Fruit fly (Drosophila melanogaster) whole organism, embryonic: ENCODE data around the gene ftz.

Experiments
- Ada2b ChIP-seq: fragments of 200-800 bp; sonication (Bioruptor generic); IDR thresholded peaks from 2 replicates; pipeline ENCODE4 v1.3.6; 2022; ENCODE audit warnings: missing biosample characterization, missing genetic modification characterization
- Asciz ChIP-seq: fragments of 200-800 bp; sonication (Bioruptor generic); optimal IDR thresholded peaks from 2 replicates; lab custom pipeline; 2017; ENCODE audit warnings: missing biosample characterization, mild to moderate bottlenecking, missing genetic modification characterization, missing genetic modification reagents
- CG13123 ChIP-seq: fragments of 200-800 bp; sonication (Bioruptor generic); optimal IDR thresholded peaks from 2 replicates; lab custom pipeline; 2016; ENCODE audit warnings: missing biosample characterization, missing genetic modification characterization
- CG14441 ChIP-seq: fragments of 200-800 bp; sonication (Bioruptor generic); IDR thresholded peaks from 2 replicates; pipeline ENCODE4 v1.3.6; 2022; ENCODE audit warnings: missing biosample characterization, missing genetic modification characterization
- CG15269 ChIP-seq: fragments of 200-800 bp; sonication (Bioruptor generic); optimal IDR thresholded peaks from 2 replicates; lab custom pipeline; 2018; ENCODE audit warnings: missing biosample characterization, mild to moderate bottlenecking, missing genetic modification characterization, moderate library complexity
- CG17385 ChIP-seq: fragments of 200-800 bp; sonication (Bioruptor generic); optimal IDR thresholded peaks from 3 replicates; lab custom pipeline; 2018; ENCODE audit warnings: missing biosample characterization, mild to moderate bottlenecking, missing genetic modification characterization
- CG17802 ChIP-seq: fragments of 200-800 bp; sonication (Bioruptor generic); optimal IDR thresholded peaks from 2 replicates; lab custom pipeline; 2018; ENCODE audit warnings: missing biosample characterization, mild to moderate bottlenecking, missing genetic modification characterization, moderate library complexity
- CG2129 ChIP-seq: fragments of 200-800 bp; sonication (Bioruptor generic); IDR thresholded peaks from 2 replicates; pipeline ENCODE4 v1.3.6; 2022; ENCODE audit warnings: missing biosample characterization, missing genetic modification characterization; ENCODE audit not compliant: partially characterized antibody
- CG2712 ChIP-seq: fragments of 200-800 bp; optimal IDR thresholded peaks from 3 replicates; lab custom pipeline; 2019; ENCODE audit warnings: missing biosample characterization, mild to moderate bottlenecking, missing genetic modification characterization, moderate library complexity
- CG3407 ChIP-seq: fragments of 200-800 bp; sonication (Bioruptor generic); optimal IDR thresholded peaks from 2 replicates; lab custom pipeline; 2018; ENCODE audit warnings: missing biosample characterization, mild to moderate bottlenecking, missing genetic modification characterization
- CG4360 ChIP-seq: fragments of 200-800 bp; sonication (Bioruptor generic); IDR thresholded peaks from 2 replicates; pipeline ENCODE4 v1.3.6; 2022; ENCODE audit warnings: missing biosample characterization, missing genetic modification characterization
- CG4707 ChIP-seq: fragments of 200-800 bp; sonication (Bioruptor generic); optimal IDR thresholded peaks from 2 replicates; lab custom pipeline; 2018; ENCODE audit warnings: missing biosample characterization, mild to moderate bottlenecking, missing genetic modification characterization, moderate library complexity
- CG5245 ChIP-seq: fragments of 200-800 bp; sonication (Bioruptor generic); optimal IDR thresholded peaks from 3 replicates; lab custom pipeline; 2016; ENCODE audit warnings: missing biosample characterization, missing genetic modification characterization
- CG5953 ChIP-seq: fragments of 200-800 bp; sonication (Bioruptor generic); IDR thresholded peaks from 2 replicates; pipeline ENCODE4 v1.3.6; 2022; ENCODE audit warnings: missing biosample characterization, missing genetic modification characterization
- CG8924 ChIP-seq: fragments of 200-800 bp; optimal IDR thresholded peaks from 3 replicates; lab custom pipeline; 2019; ENCODE audit warnings: missing biosample characterization, mild to moderate bottlenecking, missing genetic modification characterization, moderate library complexity
- CG9437 ChIP-seq: fragments of 200-800 bp; sonication (Bioruptor generic); optimal IDR thresholded peaks from 2 replicates; lab custom pipeline; 2018; ENCODE audit warnings: missing biosample characterization, mild to moderate bottlenecking, missing genetic modification characterization
- Dad ChIP-seq: fragments of 200-800 bp; sonication (Bioruptor generic); optimal IDR thresholded peaks from 3 replicates; lab custom pipeline; 2016; ENCODE audit warnings: missing biosample characterization, missing genetic modification characterization
- E2f1 ChIP-seq: fragments of 200-800 bp; sonication (Bioruptor generic); IDR thresholded peaks from 2 replicates; pipeline ENCODE4 v1.3.6; 2022; ENCODE audit warnings: missing biosample characterization, missing genetic modification characterization
- H2.0 ChIP-seq: fragments of 200-800 bp; sonication (Bioruptor generic); IDR thresholded peaks from 2 replicates; pipeline ENCODE4 v1.3.6; 2022; ENCODE audit warnings: missing biosample characterization, missing genetic modification characterization
- HHEX ChIP-seq: fragments of 200-800 bp; sonication (Bioruptor generic); optimal IDR thresholded peaks from 3 replicates; lab custom pipeline; 2017; ENCODE audit warnings: missing biosample characterization, mild to moderate bottlenecking, missing genetic modification characterization, missing genetic modification reagents
- HmgD ChIP-seq: fragments of 200-800 bp; sonication (Bioruptor generic); optimal IDR thresholded peaks from 3 replicates; lab custom pipeline; 2016; ENCODE audit warnings: missing biosample characterization, missing genetic modification characterization
- HmgZ ChIP-seq: fragments of 200-800 bp; sonication (Bioruptor generic); optimal IDR thresholded peaks from 2 replicates; lab custom pipeline; 2018; ENCODE audit warnings: missing biosample characterization, mild to moderate bottlenecking, missing genetic modification characterization
- Lim3 ChIP-seq: fragments of 200-800 bp; sonication (Bioruptor generic); IDR thresholded peaks from 2 replicates; pipeline ENCODE4 v1.3.6; 2022; ENCODE audit warnings: missing biosample characterization, missing genetic modification characterization
- Lpt ChIP-seq: fragments of >200 bp; optimal IDR thresholded peaks from 2 replicates; lab custom pipeline; 2018; ENCODE audit warnings: missing biosample characterization, missing genetic modification characterization
- NC2β ChIP-seq: fragments of 200-800 bp; sonication (Bioruptor generic); optimal IDR thresholded peaks from 2 replicates; lab custom pipeline; 2016; ENCODE audit warnings: missing biosample characterization, missing genetic modification characterization
- Usf ChIP-seq: fragments of 200-800 bp; sonication (Bioruptor generic); optimal IDR thresholded peaks from 2 replicates; lab custom pipeline; 2017; ENCODE audit warnings: missing genotype, missing biosample characterization, missing genetic modification characterization
- Xrp1 ChIP-seq: fragments of 200-800 bp; sonication (Bioruptor generic); IDR thresholded peaks from 2 replicates; pipeline ENCODE4 v1.3.6; 2022; ENCODE audit warnings: missing biosample characterization, missing genetic modification characterization
- az2 ChIP-seq: fragments of 200-800 bp; sonication (Bioruptor generic); optimal IDR thresholded peaks from 3 replicates; lab custom pipeline; 2016; ENCODE audit warnings: missing biosample characterization, missing genetic modification characterization
- chm ChIP-seq: fragments of 200-800 bp; sonication (Bioruptor generic); IDR thresholded peaks from 2 replicates; pipeline ENCODE4 v1.3.6; 2022; ENCODE audit warnings: missing biosample characterization, missing genetic modification characterization
- da ChIP-seq: fragments of 200-800 bp; sonication (Bioruptor generic); optimal IDR thresholded peaks from 2 replicates; lab custom pipeline; 2016; ENCODE audit warnings: missing biosample characterization, missing genetic modification characterization
- danr ChIP-seq: fragments of 200-800 bp; sonication (Bioruptor generic); IDR thresholded peaks from 2 replicates; pipeline ENCODE4 v1.3.6; 2022; ENCODE audit warnings: missing biosample characterization, missing genetic modification characterization
- fd96Cb ChIP-seq: fragments of 200-800 bp; sonication (Bioruptor generic); optimal IDR thresholded peaks from 2 replicates; lab custom pipeline; 2018; ENCODE audit warnings: missing biosample characterization, mild to moderate bottlenecking, missing genetic modification characterization, moderate library complexity
- jumu ChIP-seq: fragments of 200-800 bp; sonication (Bioruptor generic); optimal IDR thresholded peaks from 3 replicates; lab custom pipeline; 2016; ENCODE audit warnings: missing biosample characterization, missing genetic modification characterization
- ken ChIP-seq: fragments of 200-800 bp; sonication (Bioruptor generic); IDR thresholded peaks from 3 replicates; pipeline ENCODE4 v1.3.6; 2022; ENCODE audit warnings: missing biosample characterization, missing genetic modification characterization
- lilli ChIP-seq: fragments of 200-800 bp; sonication (Bioruptor generic); optimal IDR thresholded peaks from 3 replicates; lab custom pipeline; 2016; ENCODE audit warnings: missing biosample characterization, missing genetic modification characterization
- nmo ChIP-seq: fragments of 200-800 bp; sonication (Bioruptor generic); optimal IDR thresholded peaks from 2 replicates; lab custom pipeline; 2018; ENCODE audit warnings: missing biosample characterization, mild to moderate bottlenecking, missing genetic modification characterization, moderate library complexity
- nom ChIP-seq: fragments of 200-800 bp; sonication (Bioruptor generic); optimal IDR thresholded peaks from 2 replicates; lab custom pipeline; 2017; ENCODE audit warnings: missing biosample characterization, missing genetic modification characterization, mild to moderate bottlenecking, moderate library complexity, missing genetic modification reagents
- p53 ChIP-seq: fragments of 200-800 bp; sonication (Bioruptor generic); optimal IDR thresholded peaks from 2 replicates; lab custom pipeline; 2016; ENCODE audit warnings: missing biosample characterization, missing genetic modification characterization
- prd ChIP-seq, 3 experiments: fragments of >200 bp in 2 of 3; fragments of 200-800 bp in 1 of 3; sonication (Bioruptor generic) in 1 of 3; optimal IDR thresholded peaks in 2 of 3; IDR thresholded peaks in 1 of 3; 2 replicates in 2 of 3; 3 replicates in 1 of 3; pipeline versions ENCODE4 v1.3.6 to Lab custom; 2017 to 2022; ENCODE audit warnings: missing biosample characterization in 1 of 3, missing genetic modification characterization in 1 of 3
- psq ChIP-seq: fragments of 200-800 bp; sonication (Bioruptor generic); optimal IDR thresholded peaks from 2 replicates; lab custom pipeline; 2017; ENCODE audit warnings: missing biosample characterization, missing genetic modification characterization
- run ChIP-seq: fragments of 200-800 bp; sonication (Bioruptor generic); optimal IDR thresholded peaks from 3 replicates; lab custom pipeline; 2018; ENCODE audit warnings: missing biosample characterization, mild to moderate bottlenecking, missing genetic modification characterization
- sc ChIP-seq, 3 experiments: fragments of >200 bp in 2 of 3; fragments of 200-800 bp in 1 of 3; sonication (Bioruptor generic) in 1 of 3; optimal IDR thresholded peaks; 2 replicates in 2 of 3; 3 replicates in 1 of 3; lab custom pipeline; 2017; ENCODE audit warnings: mild to moderate bottlenecking in 1 of 3, missing biosample characterization in 1 of 3, missing genetic modification characterization in 1 of 3, missing genetic modification reagents in 1 of 3
- sens ChIP-seq: fragments of 200-800 bp; sonication (Bioruptor generic); peaks from one replicate; lab custom pipeline; 2016; ENCODE audit warnings: missing biosample characterization, missing genetic modification characterization
- sens-2 ChIP-seq: fragments of 200-800 bp; sonication (Bioruptor generic); IDR thresholded peaks from 2 replicates; pipeline ENCODE4 v1.3.6; 2022; ENCODE audit warnings: missing biosample characterization, missing genetic modification characterization
- sim ChIP-seq: fragments of 200-800 bp; sonication (Bioruptor generic); IDR thresholded peaks from 2 replicates; pipeline ENCODE4 v1.3.6; 2022; ENCODE audit warnings: missing biosample characterization, missing genetic modification characterization
- tll ChIP-seq, 2 experiments: fragments of 200-800 bp in 1 of 2; fragments of >200 bp in 1 of 2; sonication (Bioruptor generic) in 1 of 2; optimal IDR thresholded peaks; 2 replicates each; lab custom pipeline; 2017 to 2019; ENCODE audit warnings: missing biosample characterization in 2 of 2, missing genetic modification characterization in 2 of 2, mild to moderate bottlenecking in 1 of 2, moderate library complexity in 1 of 2
- vfl ChIP-seq: fragments of 200-800 bp; sonication (Bioruptor generic); optimal IDR thresholded peaks from 2 replicates; lab custom pipeline; 2016; ENCODE audit warnings: missing biosample characterization, missing genetic modification characterization
- z ChIP-seq: fragments of 200-800 bp; sonication (Bioruptor generic); IDR thresholded peaks from 3 replicates; pipeline ENCODE4 v1.3.6; 2022; ENCODE audit warnings: missing biosample characterization, missing genetic modification characterization

ftz gene

DNA sequence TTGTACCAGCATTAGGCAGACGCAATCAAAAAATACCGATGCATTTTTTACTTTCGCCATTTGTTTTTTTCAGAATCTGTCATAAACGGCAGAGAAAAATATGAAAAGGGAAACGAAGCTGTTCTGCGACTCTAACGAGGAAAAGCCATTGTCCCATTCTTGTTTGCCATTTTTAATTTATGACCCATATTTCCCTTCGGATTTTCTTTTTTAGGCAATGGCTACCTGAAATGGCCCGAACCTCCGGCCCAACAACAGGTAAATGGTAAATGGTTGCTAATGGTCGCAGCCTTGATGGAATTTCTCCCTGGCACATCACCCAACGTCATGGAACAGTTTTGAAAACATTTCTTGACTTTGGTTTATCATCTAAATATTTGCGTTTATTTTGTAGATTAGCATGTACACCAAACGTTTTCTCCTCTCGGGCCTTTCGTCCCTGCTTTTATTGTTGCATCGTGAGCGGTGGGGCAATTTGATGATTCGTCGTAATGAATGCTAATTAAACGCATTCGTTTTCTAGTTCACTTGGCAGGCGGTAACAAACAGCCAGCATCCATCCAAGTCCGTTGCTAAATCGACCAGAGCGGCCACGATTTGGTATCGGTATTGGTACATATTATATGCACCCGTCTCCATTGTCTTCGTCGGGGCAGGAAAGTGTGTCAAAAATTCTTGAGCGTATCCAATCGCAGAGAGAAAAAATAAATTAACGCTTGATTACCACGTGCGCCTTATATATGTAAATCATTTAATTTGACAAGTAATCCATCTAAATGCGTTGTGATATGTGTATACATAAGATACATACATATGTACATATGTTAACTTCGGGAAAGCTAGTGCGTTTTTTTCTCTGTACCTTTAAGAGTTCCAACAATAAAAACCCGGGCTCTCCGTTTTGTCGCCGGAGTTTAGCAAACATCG, 45.9 kb upstream of the ftz start (continued):
- TF ChIP-seq Ada2b (peak; percentile 61; the same call in 1 of the 2 replicates), CG4360 (GFP tag; lab: Robert Waterston, UW) (no peak), Usf (GFP tag; lab: Kevin White, UChicago) (no peak), CG5245 (GFP tag; lab: Kevin White, UChicago) (no peak), lilli (GFP tag; lab: Kevin White, UChicago) (peak; percentile 60), danr (GFP tag; lab: Robert Waterston, UW) (0 out of 2 replicates have a peak, but pooled peaks have one; percentile 50), chm (GFP tag; lab: Robert Waterston, UW) (peak; percentile 69; the same call in 1 of the 2 replicates), prd (optimal IDR thresholded peaks at IDR 0.05; lab: Kevin White, UChicago) (no peak), prd (GFP tag; IDR thresholded peaks at IDR 0.05; lab: Robert Waterston, UW) (peak; percentile 82), psq (GFP tag; lab: Kevin White, UChicago) (peak; percentile 6), CG13123 (no peak), Dad (GFP tag; lab: Kevin White, UChicago) (peak; percentile 30), CG3407 (peak; percentile 24), CG17385 (GFP tag; lab: Kevin White, UChicago) (peak; percentile 48), p53 (GFP tag; lab: Kevin White, UChicago) (no peak), CG15269 (tag; lab: Kevin White, UChicago) (peak; percentile 57), CG2129 (GFP tag; lab: Robert Waterston, UW) (no peak), ken (GFP tag; lab: Robert Waterston, UW) (peak; percentile 72; the same call in 2 of the 3 replicates), da (GFP tag; lab: Kevin White, UChicago) (no peak), HHEX (peak; percentile 45), z (no peak), run (peak; percentile 24), jumu (peak; percentile 10), CG8924 (tag; lab: Kevin White, UChicago) (peak; percentile 63), E2f1 (GFP tag; lab: Robert Waterston, UW) (peak; percentile 53; the same call in 1 of the 2 replicates), NC2β (peak; percentile 30), fd96Cb (tag; lab: Kevin White, UChicago) (peak; percentile 64), Lim3 (no peak), CG9437 (GFP tag; lab: Kevin White, UChicago) (peak; percentile 52), CG14441 (GFP tag; lab: Robert Waterston, UW) (peak; percentile 68), tll (GFP tag; optimal IDR thresholded peaks at IDR 0.05; lab: Kevin White, UChicago) (peak in 1 of 2 experiments; percentile 91), vfl (no peak), sim (0 out of 2 replicates have a peak, but pooled peaks have one; percentile 24), H2.0 (GFP tag; lab: Robert Waterston, UW) (peak; percentile 57), nmo (GFP tag; lab: Kevin White, UChicago) (peak; percentile 56), Asciz (GFP tag; lab: Kevin White, UChicago) (no peak), CG5953 (GFP tag; lab: Robert Waterston, UW) (peak; percentile 67), sc (optimal IDR thresholded peaks at IDR 0.05; lab: Kevin White, UChicago) (no peak), sc (GFP tag; optimal IDR thresholded peaks at IDR 0.05; lab: Kevin White, UChicago) (peak; percentile 41), HmgZ (tag; lab: Kevin White, UChicago) (peak; percentile 6), az2 (GFP tag; lab: Kevin White, UChicago) (peak; percentile 28), sens-2 (GFP tag; lab: Robert Waterston, UW) (peak; percentile 47; the same call in 1 of the 2 replicates), nom (no peak), HmgD (no peak), sens (peak; percentile 93), CG4707 (GFP tag; lab: Kevin White, UChicago) (peak; percentile 12), CG2712 (tag; lab: Kevin White, UChicago) (peak; percentile 58), Xrp1 (GFP tag; lab: Robert Waterston, UW) (peak; percentile 79), CG17802 (peak; percentile 11), Lpt (no peak)
